Fruit fly (Drosophila melanogaster) whole organism, adult: ENCODE measurements around the gene CG34034.

Experiments
- CG12768 ChIP-seq: fragments of 200-800 bp; sonication (Bioruptor generic); optimal IDR thresholded peaks from 2 replicates; lab custom pipeline; 2017; ENCODE audit warnings: missing biosample characterization, missing genetic modification characterization, mild to moderate bottlenecking, moderate library complexity, missing genetic modification reagents
- CG14711 ChIP-seq: fragments of 200-800 bp; sonication (Bioruptor generic); optimal IDR thresholded peaks from 2 replicates; lab custom pipeline; 2018; ENCODE audit warnings: missing biosample characterization, mild to moderate bottlenecking, missing genetic modification characterization, moderate library complexity
- kay ChIP-seq: fragments of 200-800 bp; sonication (Bioruptor generic); peaks from one replicate; lab custom pipeline; 2016; ENCODE audit warnings: missing biosample characterization, missing genetic modification characterization, borderline replicate concordance
- tj ChIP-seq: fragments of 200-800 bp; sonication (Bioruptor generic); optimal IDR thresholded peaks from 3 replicates; lab custom pipeline; 2017; ENCODE audit warnings: missing biosample characterization, mild to moderate bottlenecking, missing genetic modification characterization, moderate library complexity

DNA sequence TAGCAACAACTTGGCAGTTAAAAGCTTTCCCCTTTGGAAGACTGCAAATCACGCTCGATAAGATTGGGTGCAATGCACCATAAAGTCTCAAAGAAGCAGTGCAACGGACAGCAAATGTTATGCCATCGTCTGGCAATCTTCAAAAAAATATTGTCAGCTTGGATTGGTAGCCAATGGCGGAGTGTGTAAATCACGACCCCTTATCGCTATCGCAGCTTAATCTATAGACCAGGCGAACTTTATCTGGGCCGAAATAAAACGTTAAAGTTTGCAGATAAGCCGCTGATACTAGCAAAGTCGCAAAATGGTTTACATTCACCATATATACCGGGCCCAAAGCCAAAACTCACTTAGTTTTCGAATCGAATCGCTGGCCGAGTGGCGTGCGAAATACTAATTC lies 15.1 kb upstream of the CG34034 start, which contains the start of gene CG31198:
- no peak for TF ChIP-seq CG14711
- peak; percentile 12 for TF ChIP-seq CG12768 (GFP tag; lab: Kevin White, UChicago)
- peak; percentile 18 for TF ChIP-seq kay
- TF ChIP-seq tj (GFP tag; lab: Kevin White, UChicago): no peak
